Worm (Caenorhabditis elegans): ENCODE measurements around the gene tag-342.

DNA sequence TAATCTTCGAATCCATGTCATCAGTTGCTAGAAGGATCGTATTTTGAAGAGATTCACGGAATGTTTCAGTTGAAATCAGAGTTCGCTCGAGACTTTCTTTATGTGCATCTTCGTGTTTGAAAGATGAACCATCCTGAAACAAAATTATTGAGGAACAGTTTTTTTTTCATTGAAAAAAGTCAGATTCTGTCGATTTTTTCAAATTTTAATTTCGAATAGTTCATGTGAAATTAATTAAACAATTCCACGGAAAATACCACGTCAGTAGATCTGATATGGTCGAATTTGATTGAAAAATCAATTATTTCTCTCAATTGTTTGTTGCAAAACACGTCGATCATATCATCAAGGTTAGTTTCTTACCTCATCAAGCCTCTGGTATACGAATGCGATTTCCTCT is 28.6 kb upstream of the tag-342 start, which contains the start of gene F54C8.1:
- TF ChIP-seq hnd-1 (tag; optimal IDR thresholded peaks at IDR 0.05) (no peak), B0310.2 (tag; optimal IDR thresholded peaks at IDR 0.05) (no peak), ama-1 (optimal IDR thresholded peaks at IDR 0.05) (no peak), flt-1 (GFP tag; IDR thresholded peaks at IDR 0.05) (no peak), scrt-1 (GFP tag; IDR thresholded peaks at IDR 0.05) (no peak), pes-1 (GFP tag; IDR thresholded peaks at IDR 0.05) (no peak)

Measured in whole organism, early embryonic.